Fruit fly (Drosophila melanogaster) whole organism, embryonic: Measurements from ENCODE around the gene Prp18.
A peak's percentile ranks its signal among the peaks of the same experiment; 100 is the strongest.

Source experiments
- Ada2b ChIP-seq: fragments of 200-800 bp; sonication (Bioruptor generic); IDR thresholded peaks from 2 replicates; pipeline ENCODE4 v1.3.6; 2022; ENCODE audit warnings: missing biosample characterization, missing genetic modification characterization
- Adf1 ChIP-seq: fragments of 200-800 bp; sonication (Bioruptor generic); IDR thresholded peaks from 2 replicates; pipeline ENCODE4 v1.3.6; 2022; ENCODE audit warnings: missing biosample characterization, missing genetic modification characterization
- Atf6 ChIP-seq: fragments of 200-800 bp; sonication (Bioruptor generic); IDR thresholded peaks from 2 replicates; pipeline ENCODE4 v1.3.6; 2022; ENCODE audit warnings: missing biosample characterization, missing genetic modification characterization
- BtbVII ChIP-seq: fragments of 200-800 bp; sonication (Bioruptor generic); optimal IDR thresholded peaks from 3 replicates; lab custom pipeline; 2017; ENCODE audit warnings: missing biosample characterization, mild to moderate bottlenecking, missing genetic modification characterization
- CG10462 ChIP-seq: fragments of 200-800 bp; sonication (Bioruptor generic); optimal IDR thresholded peaks from 2 replicates; lab custom pipeline; 2016; ENCODE audit warnings: missing biosample characterization, missing genetic modification characterization
- CG12071 ChIP-seq: fragments of 200-800 bp; sonication (Bioruptor generic); optimal IDR thresholded peaks from 3 replicates; lab custom pipeline; 2018; ENCODE audit warnings: missing biosample characterization, mild to moderate bottlenecking, missing genetic modification characterization
- CG12104 ChIP-seq: fragments of 200-800 bp; sonication (Bioruptor generic); optimal IDR thresholded peaks from 3 replicates; lab custom pipeline; 2016; ENCODE audit warnings: missing biosample characterization, missing genetic modification characterization
- CG12155 ChIP-seq: fragments of 200-800 bp; sonication (Bioruptor generic); optimal IDR thresholded peaks from 3 replicates; lab custom pipeline; 2016; ENCODE audit warnings: missing biosample characterization, missing genetic modification characterization
- CG1233 ChIP-seq: fragments of 200-800 bp; sonication (Bioruptor generic); optimal IDR thresholded peaks from 4 replicates; lab custom pipeline; 2018; ENCODE audit warnings: missing biosample characterization, mild to moderate bottlenecking, missing genetic modification characterization
- CG12659 ChIP-seq: fragments of 200-800 bp; sonication (Bioruptor generic); optimal IDR thresholded peaks from 3 replicates; lab custom pipeline; 2017; ENCODE audit warnings: mild to moderate bottlenecking, missing biosample characterization, missing genetic modification reagents, missing genetic modification characterization
- CG13624 ChIP-seq: fragments of 200-800 bp; sonication (Bioruptor generic); optimal IDR thresholded peaks from 2 replicates; lab custom pipeline; 2016; ENCODE audit warnings: missing biosample characterization, missing genetic modification characterization
- CG15696 ChIP-seq: fragments of 200-800 bp; sonication (Bioruptor generic); optimal IDR thresholded peaks from 2 replicates; lab custom pipeline; 2019; ENCODE audit warnings: missing biosample characterization, mild to moderate bottlenecking, missing genetic modification characterization, moderate library complexity
- CG18764 ChIP-seq: fragments of 200-800 bp; sonication (Bioruptor generic); optimal IDR thresholded peaks from 3 replicates; lab custom pipeline; 2016; ENCODE audit warnings: missing biosample characterization, missing genetic modification characterization
- CG32767 ChIP-seq: fragments of 200-800 bp; sonication (Bioruptor generic); IDR thresholded peaks from 2 replicates; pipeline ENCODE4 v1.3.6; 2022; ENCODE audit warnings: missing biosample characterization, missing genetic modification characterization
- CG4730 ChIP-seq: fragments of 200-800 bp; sonication (Bioruptor generic); IDR thresholded peaks from 2 replicates; pipeline ENCODE4 v1.3.6; 2022; ENCODE audit warnings: missing biosample characterization, missing genetic modification characterization
- CG6689 ChIP-seq: fragments of 200-800 bp; sonication (Bioruptor generic); IDR thresholded peaks from 2 replicates; pipeline ENCODE4 v1.3.6; 2022; ENCODE audit warnings: missing biosample characterization, missing genetic modification characterization
- CG6854 ChIP-seq: fragments of 200-800 bp; sonication (Bioruptor generic); optimal IDR thresholded peaks from 3 replicates; lab custom pipeline; 2017; ENCODE audit warnings: missing biosample characterization, mild to moderate bottlenecking, missing genetic modification characterization
- CG9437 ChIP-seq: fragments of 200-800 bp; sonication (Bioruptor generic); optimal IDR thresholded peaks from 2 replicates; lab custom pipeline; 2018; ENCODE audit warnings: missing biosample characterization, mild to moderate bottlenecking, missing genetic modification characterization
- CkIIα-i1 ChIP-seq: fragments of 200-800 bp; sonication (Bioruptor generic); IDR thresholded peaks from 2 replicates; pipeline ENCODE4 v1.3.6; 2022; ENCODE audit warnings: missing biosample characterization, missing genetic modification characterization
- CoRest ChIP-seq: fragments of 200-800 bp; sonication (Bioruptor generic); optimal IDR thresholded peaks from 3 replicates; lab custom pipeline; 2018; ENCODE audit warnings: missing biosample characterization, mild to moderate bottlenecking, missing genetic modification characterization, moderate library complexity
- Gug ChIP-seq: fragments of 200-800 bp; sonication (Bioruptor generic); IDR thresholded peaks from 4 replicates; pipeline ENCODE4 v1.3.6; 2022; ENCODE audit warnings: missing biosample characterization, missing genetic modification characterization
- H15 ChIP-seq: fragments of 200-800 bp; sonication (Bioruptor generic); IDR thresholded peaks from 3 replicates; pipeline ENCODE4 v1.3.6; 2022; ENCODE audit warnings: missing biosample characterization, missing genetic modification characterization
- HmgD ChIP-seq: fragments of 200-800 bp; sonication (Bioruptor generic); optimal IDR thresholded peaks from 3 replicates; lab custom pipeline; 2016; ENCODE audit warnings: missing biosample characterization, missing genetic modification characterization
- Hmr ChIP-seq: fragments of 200-800 bp; sonication (Bioruptor generic); optimal IDR thresholded peaks from 3 replicates; lab custom pipeline; 2017; ENCODE audit warnings: mild to moderate bottlenecking, missing biosample characterization, missing genetic modification reagents, missing genetic modification characterization
- Hmx ChIP-seq: fragments of 200-800 bp; sonication (Bioruptor generic); optimal IDR thresholded peaks from 2 replicates; lab custom pipeline; 2016; ENCODE audit warnings: missing biosample characterization, missing genetic modification characterization
- NC2β ChIP-seq: fragments of 200-800 bp; sonication (Bioruptor generic); optimal IDR thresholded peaks from 2 replicates; lab custom pipeline; 2016; ENCODE audit warnings: missing biosample characterization, missing genetic modification characterization
- Six4 ChIP-seq: fragments of 200-800 bp; sonication (Bioruptor generic); optimal IDR thresholded peaks from 2 replicates; lab custom pipeline; 2016; ENCODE audit warnings: missing biosample characterization, missing genetic modification characterization
- TFAM ChIP-seq: fragments of 200-800 bp; sonication (Bioruptor generic); optimal IDR thresholded peaks from 2 replicates; lab custom pipeline; 2017; ENCODE audit warnings: missing biosample characterization, missing genetic modification characterization, inconsistent platforms
- Tbp ChIP-seq: fragments of >200 bp; optimal IDR thresholded peaks from 2 replicates; lab custom pipeline; 2018; ENCODE audit warnings: missing biosample characterization, missing genetic modification characterization
- Vsx1 ChIP-seq: fragments of 200-800 bp; sonication (Bioruptor generic); optimal IDR thresholded peaks from 2 replicates; lab custom pipeline; 2017; ENCODE audit warnings: missing biosample characterization, mild to moderate bottlenecking, missing genetic modification characterization, missing genetic modification reagents
- Xbp1 ChIP-seq: fragments of 200-800 bp; sonication (Bioruptor generic); optimal IDR thresholded peaks from 3 replicates; lab custom pipeline; 2016; ENCODE audit warnings: missing biosample characterization, mild to moderate bottlenecking, missing genetic modification characterization
- al ChIP-seq: fragments of 200-800 bp; sonication (Bioruptor generic); IDR thresholded peaks from 2 replicates; pipeline ENCODE4 v1.3.6; 2022; ENCODE audit warnings: missing biosample characterization, missing genetic modification characterization
- corto ChIP-seq: fragments of 200-800 bp; sonication (Bioruptor generic); optimal IDR thresholded peaks from 2 replicates; lab custom pipeline; 2016; ENCODE audit warnings: missing biosample characterization, mild to moderate bottlenecking, missing genetic modification characterization, moderate library complexity
- crc ChIP-seq: fragments of 200-800 bp; sonication (Bioruptor generic); optimal IDR thresholded peaks from 2 replicates; lab custom pipeline; 2016; ENCODE audit warnings: missing biosample characterization, missing genetic modification characterization
- croc ChIP-seq: fragments of 200-800 bp; sonication (Bioruptor generic); conservative IDR thresholded peaks from 3 replicates; pipeline ENCODE4 v1.3.6; 2022; ENCODE audit warnings: missing biosample characterization, missing genetic modification characterization
- ftz-f1 ChIP-seq: fragments of 200-800 bp; sonication (Bioruptor generic); optimal IDR thresholded peaks from 2 replicates; lab custom pipeline; 2016; ENCODE audit warnings: missing biosample characterization, missing genetic modification characterization
- hb ChIP-seq: fragments of 200-800 bp; sonication (Bioruptor generic); IDR thresholded peaks from 3 replicates; pipeline ENCODE4 v1.3.6; 2022; ENCODE audit warnings: missing biosample characterization, missing genetic modification characterization; ENCODE audit not compliant: partially characterized antibody
- her ChIP-seq: fragments of 200-800 bp; sonication (Bioruptor generic); optimal IDR thresholded peaks from 2 replicates; lab custom pipeline; 2016; ENCODE audit warnings: missing biosample characterization, missing genetic modification characterization
- kay ChIP-seq: fragments of 200-800 bp; sonication (Bioruptor generic); optimal IDR thresholded peaks from 2 replicates; lab custom pipeline; 2016; ENCODE audit warnings: missing biosample characterization, missing genetic modification characterization
- lola ChIP-seq, 3 experiments: fragments of >200 bp in 2 of 3; fragments of 200-800 bp in 1 of 3; sonication (Bioruptor generic) in 1 of 3; optimal IDR thresholded peaks; 2 replicates each; lab custom pipeline; 2017 to 2019; ENCODE audit warnings: missing biosample characterization in 3 of 3, missing genetic modification characterization in 3 of 3, mild to moderate bottlenecking in 1 of 3, moderate library complexity in 1 of 3
- mld ChIP-seq: fragments of 200-800 bp; sonication (Bioruptor generic); IDR thresholded peaks from 3 replicates; pipeline ENCODE4 v1.3.6; 2022; ENCODE audit warnings: missing biosample characterization, missing genetic modification characterization; ENCODE audit not compliant: partially characterized antibody
- nerfin-2 ChIP-seq: fragments of 200-800 bp; sonication (Bioruptor generic); IDR thresholded peaks from 2 replicates; pipeline ENCODE4 v1.3.6; 2022; ENCODE audit warnings: missing biosample characterization, missing genetic modification characterization; ENCODE audit not compliant: partially characterized antibody
- oc ChIP-seq: fragments of 200-800 bp; sonication (Bioruptor generic); optimal IDR thresholded peaks from 2 replicates; lab custom pipeline; 2018; ENCODE audit warnings: missing biosample characterization, mild to moderate bottlenecking, missing genetic modification characterization, moderate library complexity
- odd ChIP-seq: fragments of 200-800 bp; sonication (Bioruptor generic); optimal IDR thresholded peaks from 2 replicates; lab custom pipeline; 2017; ENCODE audit warnings: missing biosample characterization, mild to moderate bottlenecking, missing genetic modification characterization
- pita ChIP-seq: fragments of 200-800 bp; sonication (Bioruptor generic); optimal IDR thresholded peaks from 2 replicates; lab custom pipeline; 2017; ENCODE audit warnings: missing biosample characterization, mild to moderate bottlenecking, missing genetic modification characterization
- pzg ChIP-seq: fragments of 200-800 bp; sonication (Bioruptor generic); optimal IDR thresholded peaks from 3 replicates; lab custom pipeline; 2018; ENCODE audit warnings: missing biosample characterization, mild to moderate bottlenecking, missing genetic modification characterization, moderate library complexity
- sima ChIP-seq: fragments of 200-800 bp; sonication (Bioruptor generic); optimal IDR thresholded peaks from 2 replicates; lab custom pipeline; 2016; ENCODE audit warnings: missing biosample characterization, missing genetic modification characterization
- sug ChIP-seq: fragments of 200-800 bp; optimal IDR thresholded peaks from 2 replicates; lab custom pipeline; 2019; ENCODE audit warnings: missing biosample characterization, mild to moderate bottlenecking, missing genetic modification characterization, moderate library complexity
- wor ChIP-seq: fragments of 200-800 bp; sonication (Bioruptor generic); IDR thresholded peaks from 2 replicates; pipeline ENCODE4 v1.3.6; 2022; ENCODE audit warnings: missing biosample characterization, missing genetic modification characterization

The Prp18 gene

DNA sequence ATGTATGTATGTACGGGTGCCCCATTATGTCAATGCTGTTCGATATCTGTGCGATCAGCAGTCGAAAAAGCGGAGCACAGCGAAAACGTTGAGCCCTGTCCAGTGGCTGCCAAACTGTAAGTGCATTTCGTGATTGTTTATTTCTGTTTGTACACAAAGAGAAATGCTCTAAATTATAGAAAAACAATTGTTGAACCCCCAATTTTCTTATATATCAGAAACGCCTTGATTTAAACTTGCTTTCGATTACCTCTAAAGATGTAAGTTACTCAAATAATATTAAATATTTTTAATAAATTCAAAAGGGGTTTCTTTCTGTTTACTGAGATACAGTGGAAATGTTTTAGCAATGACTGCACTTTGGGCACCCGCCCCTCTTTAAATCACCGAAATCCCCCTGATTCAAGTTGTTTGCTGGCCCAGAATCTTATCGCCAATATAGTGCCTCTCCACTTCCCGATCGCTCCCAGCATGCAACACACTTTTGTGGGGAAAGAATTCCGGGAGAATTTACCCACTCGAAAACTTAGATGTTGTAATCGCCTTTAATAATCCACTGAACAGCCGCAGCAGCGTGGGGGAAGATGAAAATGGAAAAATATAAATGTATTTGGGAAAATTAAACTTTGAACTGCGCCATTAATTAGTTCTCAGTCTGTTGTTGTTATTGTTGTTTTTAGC, 16.2 kb downstream of the Prp18 start (continued):
- TF ChIP-seq nerfin-2 (GFP tag; lab: Robert Waterston, UW) = no peak
- no peak for TF ChIP-seq NC2β (GFP tag; lab: Kevin White, UChicago)
- no peak for TF ChIP-seq sima (GFP tag; lab: Kevin White, UChicago)
- TF ChIP-seq CG12659 (GFP tag; lab: Kevin White, UChicago) = peak; percentile 20
- TF ChIP-seq CG1233 (GFP tag; lab: Kevin White, UChicago) = no peak
- peak; percentile 62; the same call in 2 of the 3 replicates for TF ChIP-seq H15
- TF ChIP-seq Vsx1 (GFP tag; lab: Kevin White, UChicago) = no peak
- peak; percentile 65; the same call in 1 of the 2 replicates for TF ChIP-seq CG6689
- TF ChIP-seq mld = no peak
- no peak for TF ChIP-seq hb (GFP tag; lab: Robert Waterston, UW)
- TF ChIP-seq crc (GFP tag; lab: Kevin White, UChicago) = no peak
- TF ChIP-seq CG9437 = peak; percentile 20
- TF ChIP-seq CG15696 (tag; lab: Kevin White, UChicago) = no peak
- TF ChIP-seq Gug (GFP tag; lab: Robert Waterston, UW) = no peak
- TF ChIP-seq her (GFP tag; lab: Kevin White, UChicago) = no peak
- TF ChIP-seq pzg (GFP tag; lab: Kevin White, UChicago) = no peak
- no peak for TF ChIP-seq Hmx (GFP tag; lab: Kevin White, UChicago)
- no peak for TF ChIP-seq wor
- TF ChIP-seq odd = no peak
- no peak for TF ChIP-seq CG12071 (GFP tag; lab: Kevin White, UChicago)
- TF ChIP-seq lola (GFP tag; optimal IDR thresholded peaks at IDR 0.05; lab: Kevin White, UChicago) = peak in 1 of 3 experiments; percentile 38
- TF ChIP-seq CG18764 = no peak
- TF ChIP-seq CG12104 (GFP tag; lab: Kevin White, UChicago) = no peak
- no peak for TF ChIP-seq CG10462 (GFP tag; lab: Kevin White, UChicago)
- no peak for TF ChIP-seq Atf6
- peak; percentile 56 for TF ChIP-seq oc (tag; lab: Kevin White, UChicago)
- no peak for TF ChIP-seq CG13624
- no peak for TF ChIP-seq Adf1
- peak; percentile 42 for TF ChIP-seq CoRest (tag; lab: Kevin White, UChicago)
- no peak for TF ChIP-seq al (GFP tag; lab: Robert Waterston, UW)
- peak; percentile 45 for TF ChIP-seq Xbp1 (GFP tag; lab: Kevin White, UChicago)
- TF ChIP-seq CG32767 (GFP tag; lab: Robert Waterston, UW) = peak; percentile 48; the same call in 1 of the 2 replicates
- no peak for TF ChIP-seq corto (GFP tag; lab: Kevin White, UChicago)
- TF ChIP-seq Tbp (GFP tag; lab: Kevin White, UChicago) = no peak
- no peak for TF ChIP-seq BtbVII (GFP tag; lab: Kevin White, UChicago)
- no peak for TF ChIP-seq pita (GFP tag; lab: Kevin White, UChicago)
- no peak for TF ChIP-seq kay (GFP tag; lab: Kevin White, UChicago)
- no peak for TF ChIP-seq ftz-f1 (GFP tag; lab: Kevin White, UChicago)
- TF ChIP-seq CG4730 (GFP tag; lab: Robert Waterston, UW) = 0 out of 2 replicates have a peak, but pooled peaks have one; percentile 29
- TF ChIP-seq Six4 = peak; percentile 44
- no peak for TF ChIP-seq TFAM (GFP tag; lab: Kevin White, UChicago)
- TF ChIP-seq HmgD (GFP tag; lab: Kevin White, UChicago) = no peak
- no peak for TF ChIP-seq sug (tag; lab: Kevin White, UChicago)
- no peak for TF ChIP-seq CG12155 (GFP tag; lab: Kevin White, UChicago)
- no peak for TF ChIP-seq CG6854
- no peak for TF ChIP-seq CkIIα-i1 (GFP tag; lab: Robert Waterston, UW)
- peak; percentile 8; the same call in 1 of the 2 replicates for TF ChIP-seq Ada2b
- peak; percentile 48; the same call in 1 of the 3 replicates for TF ChIP-seq croc (GFP tag; lab: Robert Waterston, UW)
- TF ChIP-seq Hmr (GFP tag; lab: Kevin White, UChicago) = no peak
